Worm (Caenorhabditis elegans) whole organism, L1 larva: ENCODE measurements around the gene srlf-15.

ENCODE experiments used
- C16A3.4 ChIP-seq: fragments of 150-350 bp; optimal IDR thresholded peaks from 2 replicates; lab custom pipeline; 2014; ENCODE audit warnings: missing biosample characterization, missing genetic modification characterization
- C34B4.2 ChIP-seq: sonication (generic microtip); optimal IDR thresholded peaks from 2 replicates; lab custom pipeline; 2017; ENCODE audit warnings: mild to moderate bottlenecking, missing genetic modification characterization, missing compliant biosample characterization
- F16B12.6 ChIP-seq: fragments of 150-350 bp; optimal IDR thresholded peaks from 2 replicates; lab custom pipeline; 2014; ENCODE audit warnings: missing biosample characterization, missing genetic modification characterization
- Y116A8C.19 ChIP-seq: sonication (generic microtip); optimal IDR thresholded peaks from 2 replicates; lab custom pipeline; 2016; ENCODE audit warnings: missing compliant biosample characterization, missing genetic modification characterization, borderline replicate concordance
- aha-1 ChIP-seq: fragments of 150-350 bp; optimal IDR thresholded peaks from 2 replicates; lab custom pipeline; 2014; ENCODE audit warnings: missing biosample characterization, missing genetic modification characterization
- ceh-63 ChIP-seq: fragments of 200-800 bp; sonication (Bioruptor generic); optimal IDR thresholded peaks from 2 replicates; lab custom pipeline; 2018; ENCODE audit warnings: mild to moderate bottlenecking, missing genetic modification characterization, missing compliant biosample characterization
- ceh-90 ChIP-seq: sonication (generic microtip); optimal IDR thresholded peaks from 2 replicates; lab custom pipeline; 2016; ENCODE audit warnings: missing genetic modification characterization, missing compliant biosample characterization
- dpl-1 ChIP-seq, 3 experiments: fragments of 150-350 bp in 2 of 3; sonication (generic microtip) in 1 of 3; optimal IDR thresholded peaks; 2 replicates each; lab custom pipeline; 2014 to 2017; ENCODE audit warnings: missing biosample characterization in 3 of 3, missing genetic modification characterization in 3 of 3, missing genetic modification reagents in 3 of 3
- efl-1 ChIP-seq, 4 experiments: fragments of 150-350 bp; optimal IDR thresholded peaks in 3 of 4; peaks in 1 of 4; 1 replicate in 1 of 4; 2 replicates in 3 of 4; lab custom pipeline; 2014; ENCODE audit warnings: missing biosample characterization in 2 of 4, missing genetic modification characterization in 2 of 4, missing genetic modification reagents in 2 of 4
- egl-13 ChIP-seq: sonication (generic microtip); optimal IDR thresholded peaks from 2 replicates; lab custom pipeline; 2016; ENCODE audit warnings: missing genotype, missing genetic modification reagents, missing genetic modification characterization, missing compliant biosample characterization
- egl-27 ChIP-seq, 2 experiments: fragments of 150-350 bp in 1 of 2; sonication (generic microtip); optimal IDR thresholded peaks; 3 replicates each; lab custom pipeline; 2017 to 2018; ENCODE audit warnings: missing biosample characterization in 2 of 2, missing genetic modification characterization in 2 of 2, missing genetic modification reagents in 2 of 2
- elt-2 ChIP-seq: sonication (generic microtip); optimal IDR thresholded peaks from 2 replicates; lab custom pipeline; 2016; ENCODE audit warnings: missing genetic modification characterization, mild to moderate bottlenecking, inconsistent platforms, missing compliant biosample characterization, missing genetic modification reagents
- elt-3 ChIP-seq, 6 experiments: fragments of 150-350 bp in 1 of 6; sonication (generic microtip); optimal IDR thresholded peaks; 2 replicates each; lab custom pipeline; 2017 to 2018; ENCODE audit warnings: missing biosample characterization in 6 of 6, missing genetic modification characterization in 6 of 6, inconsistent platforms in 1 of 6
- fkh-10 ChIP-seq: sonication (generic microtip); optimal IDR thresholded peaks from 2 replicates; lab custom pipeline; 2017; ENCODE audit warnings: missing biosample characterization, missing genetic modification reagents, missing genetic modification characterization
- fkh-4 ChIP-seq: sonication (generic microtip); optimal IDR thresholded peaks from 2 replicates; lab custom pipeline; 2016; ENCODE audit warnings: missing compliant biosample characterization, missing genetic modification characterization, borderline replicate concordance
- fos-1 ChIP-seq: fragments of 150-350 bp; optimal IDR thresholded peaks from 2 replicates; lab custom pipeline; 2014; ENCODE audit warnings: missing biosample characterization, missing genetic modification characterization
- grh-1 ChIP-seq: fragments of 200-800 bp; sonication (Bioruptor generic); IDR thresholded peaks from 2 replicates; pipeline ENCODE4 v1.3.6; 2022; ENCODE audit warnings: missing genetic modification reagents, missing genetic modification characterization, missing compliant biosample characterization
- hlh-4 ChIP-seq: sonication (generic microtip); optimal IDR thresholded peaks from 2 replicates; lab custom pipeline; 2016; ENCODE audit warnings: mild to moderate bottlenecking, missing genetic modification characterization, missing compliant biosample characterization
- hpl-2 ChIP-seq: fragments of 150-350 bp; optimal IDR thresholded peaks from 2 replicates; lab custom pipeline; 2014; ENCODE audit warnings: missing biosample characterization, missing genetic modification reagents, missing genetic modification characterization
- irx-1 ChIP-seq: sonication (generic microtip); optimal IDR thresholded peaks from 2 replicates; lab custom pipeline; 2016; ENCODE audit warnings: missing genetic modification characterization, missing compliant biosample characterization
- isw-1 ChIP-seq: fragments of 200-800 bp; sonication (Bioruptor generic); IDR thresholded peaks from 2 replicates; pipeline ENCODE4 v1.3.6; 2022; ENCODE audit warnings: missing genetic modification characterization, missing compliant biosample characterization
- lin-14 ChIP-seq: fragments of 200-800 bp; sonication (Bioruptor generic); optimal IDR thresholded peaks from 2 replicates; lab custom pipeline; 2018; ENCODE audit warnings: mild to moderate bottlenecking, missing genetic modification characterization, moderate library complexity, missing compliant biosample characterization
- lin-15B ChIP-seq: fragments of 150-350 bp; sonication (generic microtip); optimal IDR thresholded peaks from 3 replicates; lab custom pipeline; 2014; ENCODE audit warnings: missing biosample characterization, missing genetic modification characterization
- lir-3 ChIP-seq: sonication (generic microtip); optimal IDR thresholded peaks from 2 replicates; lab custom pipeline; 2016; ENCODE audit warnings: mild to moderate bottlenecking, missing genetic modification characterization, moderate library complexity, missing compliant biosample characterization; ENCODE audit not compliant: poor library complexity
- lsy-2 ChIP-seq, 2 experiments: fragments of 150-350 bp; optimal IDR thresholded peaks; 2 replicates each; lab custom pipeline; 2014; ENCODE audit warnings: missing biosample characterization in 2 of 2, missing genetic modification characterization in 2 of 2
- mab-9 ChIP-seq: fragments of 200-800 bp; sonication (Bioruptor generic); IDR thresholded peaks from 2 replicates; pipeline ENCODE4 v1.3.6; 2022; ENCODE audit warnings: missing genetic modification reagents, missing genetic modification characterization, missing compliant biosample characterization
- nhr-11 ChIP-seq: fragments of 150-350 bp; optimal IDR thresholded peaks from 2 replicates; lab custom pipeline; 2014; ENCODE audit warnings: missing biosample characterization, missing genetic modification characterization
- nhr-20 ChIP-seq: sonication (generic microtip); optimal IDR thresholded peaks from 2 replicates; lab custom pipeline; 2016; ENCODE audit warnings: mild to moderate bottlenecking, missing genetic modification characterization, missing compliant biosample characterization
- nhr-237 ChIP-seq: fragments of 150-350 bp; optimal IDR thresholded peaks from 2 replicates; lab custom pipeline; 2014; ENCODE audit warnings: missing biosample characterization, missing genetic modification characterization
- nhr-47 ChIP-seq: sonication (generic microtip); optimal IDR thresholded peaks from 2 replicates; lab custom pipeline; 2016; ENCODE audit warnings: mild to moderate bottlenecking, missing genetic modification characterization, moderate library complexity, missing compliant biosample characterization
- nhr-71 ChIP-seq: sonication (generic microtip); optimal IDR thresholded peaks from 2 replicates; lab custom pipeline; 2016; ENCODE audit warnings: mild to moderate bottlenecking, missing genetic modification characterization, moderate library complexity, missing compliant biosample characterization
- nhr-76 ChIP-seq: sonication (generic microtip); optimal IDR thresholded peaks from 2 replicates; lab custom pipeline; 2017; ENCODE audit warnings: missing biosample characterization, missing genetic modification characterization
- nhr-77 ChIP-seq: fragments of 150-350 bp; optimal IDR thresholded peaks from 2 replicates; lab custom pipeline; 2014; ENCODE audit warnings: missing biosample characterization, missing genetic modification characterization
- pag-3 ChIP-seq: sonication (generic microtip); optimal IDR thresholded peaks from 2 replicates; lab custom pipeline; 2017; ENCODE audit warnings: missing genetic modification characterization, mild to moderate bottlenecking, missing compliant biosample characterization, antibody characterized with exemption, borderline replicate concordance; ENCODE audit not compliant: insufficient read depth
- pqm-1 ChIP-seq: sonication (generic microtip); optimal IDR thresholded peaks from 3 replicates; lab custom pipeline; 2017; ENCODE audit warnings: missing biosample characterization, missing genetic modification characterization
- rnt-1 ChIP-seq: sonication (generic microtip); optimal IDR thresholded peaks from 2 replicates; lab custom pipeline; 2016; ENCODE audit warnings: mild to moderate bottlenecking, missing genetic modification characterization, moderate library complexity, missing compliant biosample characterization
- skn-1 ChIP-seq: fragments of 150-350 bp; optimal IDR thresholded peaks from 2 replicates; lab custom pipeline; 2014; ENCODE audit warnings: missing biosample characterization, missing genetic modification characterization
- snpc-4 ChIP-seq: fragments of 150-350 bp; optimal IDR thresholded peaks from 2 replicates; lab custom pipeline; 2014; ENCODE audit warnings: missing biosample characterization, missing genetic modification characterization
- snu-23 ChIP-seq: sonication (generic microtip); optimal IDR thresholded peaks from 2 replicates; lab custom pipeline; 2016; ENCODE audit warnings: missing genetic modification characterization, missing compliant biosample characterization
- sox-4 ChIP-seq: sonication (generic microtip); optimal IDR thresholded peaks from 2 replicates; lab custom pipeline; 2016; ENCODE audit warnings: missing genetic modification characterization, missing compliant biosample characterization
- tlp-1 ChIP-seq: fragments of 150-350 bp; optimal IDR thresholded peaks from 2 replicates; lab custom pipeline; 2014; ENCODE audit warnings: missing biosample characterization, missing genetic modification characterization
- unc-130 ChIP-seq: fragments of 150-350 bp; optimal IDR thresholded peaks from 2 replicates; lab custom pipeline; 2017; ENCODE audit warnings: missing biosample characterization, missing genetic modification characterization, inconsistent platforms
- unc-30 ChIP-seq: sonication (generic microtip); optimal IDR thresholded peaks from 2 replicates; lab custom pipeline; 2017; ENCODE audit warnings: missing biosample characterization, missing genetic modification characterization
- unc-62 ChIP-seq: fragments of 150-350 bp; optimal IDR thresholded peaks from 2 replicates; lab custom pipeline; 2014; ENCODE audit warnings: missing biosample characterization, missing genetic modification reagents, missing genetic modification characterization
- unc-86 ChIP-seq: sonication (generic microtip); optimal IDR thresholded peaks from 2 replicates; lab custom pipeline; 2016; ENCODE audit warnings: missing genetic modification characterization, missing compliant biosample characterization
- xbp-1 ChIP-seq: sonication (generic microtip); optimal IDR thresholded peaks from 2 replicates; lab custom pipeline; 2016; ENCODE audit warnings: missing genetic modification characterization, missing compliant biosample characterization
- zip-4 ChIP-seq: fragments of 200-800 bp; sonication (Bioruptor generic); optimal IDR thresholded peaks from 2 replicates; lab custom pipeline; 2018; ENCODE audit warnings: mild to moderate bottlenecking, missing genetic modification characterization, moderate library complexity, missing compliant biosample characterization
- ztf-11 ChIP-seq, 2 experiments: sonication (generic microtip); optimal IDR thresholded peaks; 2 replicates each; lab custom pipeline; 2016 to 2017; ENCODE audit warnings: missing genetic modification characterization in 2 of 2, missing biosample characterization in 1 of 2, missing compliant biosample characterization in 1 of 2

Gene srlf-15

ce11 chrII:11042878-11043331 lies 7.0 kb downstream of the srlf-15 start (continued):
- TF ChIP-seq lir-3 = peak; percentile 43
- TF ChIP-seq zip-4 (GFP tag; lab: Kevin White, UChicago) = peak; percentile 4
- TF ChIP-seq fkh-4 (tag; lab: Kevin White, UChicago) = no peak
- no peak for TF ChIP-seq nhr-237 (tag; lab: Kevin White, UChicago)
- no peak for TF ChIP-seq pqm-1 (tag; lab: Kevin White, UChicago)
- peak; percentile 26 for TF ChIP-seq elt-2 (tag; lab: Kevin White, UChicago)
- TF ChIP-seq hpl-2 (GFP tag; lab: Kevin White, UChicago) = peak; percentile 6
- TF ChIP-seq skn-1 = peak; percentile 46
- peak; percentile 12 for TF ChIP-seq pag-3
- no peak for TF ChIP-seq Y116A8C.19 (tag; lab: Kevin White, UChicago)
- TF ChIP-seq xbp-1 (tag; lab: Kevin White, UChicago) = peak; percentile 49
- peak; percentile 56 for TF ChIP-seq rnt-1 (tag; lab: Kevin White, UChicago)
- TF ChIP-seq unc-86 (tag; lab: Kevin White, UChicago) = peak; percentile 75
- no peak for TF ChIP-seq lin-15B (tag; lab: Kevin White, UChicago)
- no peak for TF ChIP-seq C34B4.2 (tag; lab: Kevin White, UChicago)
- no peak for TF ChIP-seq elt-3 (tag; optimal IDR thresholded peaks at IDR 0.05; lab: Kevin White, UChicago)
- no peak for TF ChIP-seq grh-1
- peak; percentile 60 for TF ChIP-seq fkh-10
- peak; percentile 25 for TF ChIP-seq irx-1
- TF ChIP-seq nhr-11 = no peak
- no peak for TF ChIP-seq unc-62 (GFP tag; lab: Kevin White, UChicago)
- TF ChIP-seq egl-27 (tag; optimal IDR thresholded peaks at IDR 0.05; lab: Kevin White, UChicago) = peak; percentile 0 to 30
- peak; percentile 59 to 77 for TF ChIP-seq lsy-2 (tag; optimal IDR thresholded peaks at IDR 0.05; lab: Kevin White, UChicago)
- TF ChIP-seq egl-13 (tag; lab: Kevin White, UChicago) = peak; percentile 54
- TF ChIP-seq dpl-1 (GFP tag; optimal IDR thresholded peaks at IDR 0.05; lab: Kevin White, UChicago) = peak; percentile 32 to 43 (median 35)
- TF ChIP-seq hlh-4 (tag; lab: Kevin White, UChicago) = no peak
- TF ChIP-seq C16A3.4 (tag; lab: Kevin White, UChicago) = peak; percentile 51
- no peak for TF ChIP-seq aha-1 (tag; lab: Kevin White, UChicago)
- TF ChIP-seq nhr-47 = peak; percentile 68
- TF ChIP-seq sox-4 (tag; lab: Kevin White, UChicago) = no peak
- no peak for TF ChIP-seq ceh-90 (tag; lab: Kevin White, UChicago)
- TF ChIP-seq tlp-1 (tag; lab: Kevin White, UChicago) = no peak
- peak; percentile 78 for TF ChIP-seq nhr-71 (tag; lab: Kevin White, UChicago)
- TF ChIP-seq F16B12.6 (tag; lab: Kevin White, UChicago) = peak; percentile 36
- peak; percentile 83 for TF ChIP-seq snu-23 (GFP tag; lab: Kevin White, UChicago)
- peak; percentile 52 for TF ChIP-seq nhr-77
- peak; percentile 68 for TF ChIP-seq nhr-20 (tag; lab: Kevin White, UChicago)
- peak in 1 of 2 experiments; percentile 5 for TF ChIP-seq ztf-11 (tag; optimal IDR thresholded peaks at IDR 0.05; lab: Kevin White, UChicago)
- 0 out of 2 replicates have a peak, but pooled peaks have one; percentile 50 for TF ChIP-seq mab-9 (GFP tag; lab: Robert Waterston, UW)
- TF ChIP-seq efl-1 (optimal IDR thresholded peaks at IDR 0.05; lab: Kevin White, UChicago) = peak; percentile 57 to 60
- TF ChIP-seq efl-1 (GFP tag; optimal IDR thresholded peaks at IDR 0.05 in 1 of 2; lab: Kevin White, UChicago) = peak; percentile 35 to 94
- no peak for TF ChIP-seq ceh-63 (GFP tag; lab: Kevin White, UChicago)
- peak; percentile 4 for TF ChIP-seq snpc-4 (tag; lab: Kevin White, UChicago)
- no peak for TF ChIP-seq fos-1 (tag; lab: Kevin White, UChicago)
- no peak for TF ChIP-seq unc-30
- peak; percentile 95 for TF ChIP-seq lin-14
- TF ChIP-seq unc-130 (tag; lab: Kevin White, UChicago) = peak; percentile 45
- TF ChIP-seq isw-1 (GFP tag; lab: Robert Waterston, UW) = peak; percentile 30; the same call in 1 of the 2 replicates
- no peak for TF ChIP-seq nhr-76 (tag; lab: Kevin White, UChicago)
